Fruit fly (Drosophila melanogaster): ENCODE measurements around the gene Act79B.

Gene Act79B

dm6 chr3L:21984910-21985309, at the start of gene Act79B:
TSS of gene Act79B (plus strand) at chr3L:21985210.
- TF ChIP-seq Abd-B (GFP tag; optimal IDR thresholded peaks at IDR 0.05) (no peak), woc (GFP tag; optimal IDR thresholded peaks at IDR 0.05) (no peak), Hr78 (GFP tag; optimal IDR thresholded peaks at IDR 0.05) (no peak), Jra (GFP tag; optimal IDR thresholded peaks at IDR 0.05) (no peak), jim (GFP tag; optimal IDR thresholded peaks at IDR 0.05) (no peak), sv (GFP tag; optimal IDR thresholded peaks at IDR 0.05) (no peak), CrebA (GFP tag; optimal IDR thresholded peaks at IDR 0.05; ENCODE audit: borderline replicate concordance) (no peak), OdsH (GFP tag; optimal IDR thresholded peaks at IDR 0.05) (no peak), Mio (GFP tag; optimal IDR thresholded peaks at IDR 0.05) (no peak), dl (GFP tag; optimal IDR thresholded peaks at IDR 0.05; ENCODE audit: insufficient read depth in 1 of 2, partially characterized antibody in 2 of 2) (no peak), usp (GFP tag; optimal IDR thresholded peaks at IDR 0.05) (no peak), br (GFP tag; optimal IDR thresholded peaks at IDR 0.05) (no peak), Myc (optimal IDR thresholded peaks at IDR 0.05) (no peak), GATAd (GFP tag; optimal IDR thresholded peaks at IDR 0.05) (no peak), Sp1 (GFP tag; optimal IDR thresholded peaks at IDR 0.05) (no peak), dsf (GFP tag; optimal IDR thresholded peaks at IDR 0.05; ENCODE audit: borderline replicate concordance) (no peak), fru (GFP tag; optimal IDR thresholded peaks at IDR 0.05) (no peak), psq (GFP tag; optimal IDR thresholded peaks at IDR 0.05) (no peak), foxo (GFP tag; optimal IDR thresholded peaks at IDR 0.05) (no peak)

- TF ChIP-seq sv (GFP tag; optimal IDR thresholded peaks at IDR 0.05) = no peak
- no peak for TF ChIP-seq woc (GFP tag; optimal IDR thresholded peaks at IDR 0.05)
- TF ChIP-seq brk (GFP tag; optimal IDR thresholded peaks at IDR 0.05) = no peak
- TF ChIP-seq GATAd (GFP tag; optimal IDR thresholded peaks at IDR 0.05) = no peak
- no peak for TF ChIP-seq ey (GFP tag; optimal IDR thresholded peaks at IDR 0.05)
- no peak for TF ChIP-seq HLH106 (tag; optimal IDR thresholded peaks at IDR 0.05)
- TF ChIP-seq CrebA (GFP tag; optimal IDR thresholded peaks at IDR 0.05; ENCODE audit: borderline replicate concordance) = no peak
- TF ChIP-seq Jra (GFP tag; optimal IDR thresholded peaks at IDR 0.05) = no peak
- no peak for TF ChIP-seq sage (GFP tag; optimal IDR thresholded peaks at IDR 0.05)
- no peak for TF ChIP-seq pan (optimal IDR thresholded peaks at IDR 0.05)
- TF ChIP-seq jim (GFP tag; optimal IDR thresholded peaks at IDR 0.05) = no peak
- TF ChIP-seq lola (GFP tag; optimal IDR thresholded peaks at IDR 0.05) = no peak
- no peak for TF ChIP-seq Abd-B (GFP tag; optimal IDR thresholded peaks at IDR 0.05)
- no peak for TF ChIP-seq usp (GFP tag; optimal IDR thresholded peaks at IDR 0.05)
- TF ChIP-seq tai (GFP tag; optimal IDR thresholded peaks at IDR 0.05) = no peak
- no peak for TF ChIP-seq Rel (GFP tag; optimal IDR thresholded peaks at IDR 0.05)
- no peak for TF ChIP-seq Rel (tag; optimal IDR thresholded peaks at IDR 0.05)
- TF ChIP-seq Dfd (GFP tag; optimal IDR thresholded peaks at IDR 0.05) = no peak
- TF ChIP-seq Hr83 (GFP tag; optimal IDR thresholded peaks at IDR 0.05; ENCODE audit: poor library complexity, severe bottlenecking) = no peak
- TF ChIP-seq dsf (GFP tag; optimal IDR thresholded peaks at IDR 0.05; ENCODE audit: borderline replicate concordance) = no peak
These were observed 48.9 kb upstream of the Act79B start for dm6 chr3L:21936152-21936551.

- TF ChIP-seq foxo (GFP tag; optimal IDR thresholded peaks at IDR 0.05) (no peak), sv (GFP tag; optimal IDR thresholded peaks at IDR 0.05) (no peak), OdsH (GFP tag; optimal IDR thresholded peaks at IDR 0.05) (no peak), Sp1 (GFP tag; optimal IDR thresholded peaks at IDR 0.05) (no peak), jim (GFP tag; optimal IDR thresholded peaks at IDR 0.05) (no peak), Vsx2 (GFP tag; optimal IDR thresholded peaks at IDR 0.05; ENCODE audit: partially characterized antibody) (no peak), dmrt93B (GFP tag; optimal IDR thresholded peaks at IDR 0.05) (no peak), ey (GFP tag; optimal IDR thresholded peaks at IDR 0.05) (no peak), sage (GFP tag; optimal IDR thresholded peaks at IDR 0.05) (no peak), HLH106 (tag; optimal IDR thresholded peaks at IDR 0.05) (no peak)
These were observed 43.3 kb upstream of the Act79B start, which contains the start of the genes PolH and CG14562 for dm6 chr3L:21941615-21942259. TSS of gene PolH (minus strand) at chr3L:21941812. TSS of gene CG14562 (plus strand) at chr3L:21942221.
